Worm (Caenorhabditis elegans): ENCODE results near the gene mig-32.

The mig-32 gene

DNA sequence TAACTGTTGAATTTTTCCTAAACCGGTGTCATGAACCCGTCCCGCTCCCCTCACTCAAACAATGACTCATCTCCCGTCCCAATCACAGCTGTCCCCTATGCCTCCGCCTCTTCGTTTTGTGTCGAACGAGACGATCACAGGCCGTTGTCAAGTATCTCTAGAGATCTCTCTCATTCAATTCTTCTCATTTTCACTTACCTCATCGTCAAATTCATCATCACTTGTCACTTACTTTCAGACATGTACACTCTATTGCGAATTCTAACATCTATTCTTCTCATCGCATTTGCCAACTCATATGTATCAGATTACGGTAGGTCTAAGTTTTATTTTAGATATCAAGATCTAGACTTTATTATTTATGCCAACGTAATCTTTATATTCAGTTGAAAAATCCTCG lies 34.5 kb downstream of the mig-32 start, which contains the start of gene K08E4.3:
Gene K08E4.3, plus strand, starts transcription at position 235 of the 400 bp plus-strand sequence.
- TF ChIP-seq Y55F3AM.14 (GFP tag; optimal IDR thresholded peaks at IDR 0.05) (no peak), nhr-129 (tag; optimal IDR thresholded peaks at IDR 0.05) (peak; percentile 30), ztf-1 (GFP tag; conservative IDR thresholded peaks at IDR 0.05) (no peak)

DNA sequence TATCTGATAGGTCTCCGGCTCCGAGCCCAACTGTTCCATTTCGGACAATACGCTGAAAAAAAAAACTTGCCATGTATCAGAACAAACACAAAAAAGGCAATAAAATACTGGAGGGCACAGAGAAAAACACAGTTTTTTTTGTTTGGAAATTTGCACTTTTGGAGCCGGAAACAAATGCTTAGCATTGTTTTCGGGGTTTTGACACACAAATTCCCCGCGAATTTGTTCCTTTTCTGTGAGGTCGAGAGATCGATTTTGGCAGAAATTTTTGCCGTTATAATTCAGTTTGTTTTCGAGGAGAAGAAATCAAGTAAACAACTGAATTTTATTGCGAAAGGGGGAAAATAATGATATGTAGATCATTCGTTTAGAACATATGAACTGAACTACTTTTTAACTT lies 35.4 kb downstream of the mig-32 start, which contains the start of gene K08E4.2:
Gene K08E4.2, minus strand, starts transcription at position 54 of the 400 bp plus-strand sequence.
- no peak for TF ChIP-seq mbf-1 (tag; optimal IDR thresholded peaks at IDR 0.05)
- TF ChIP-seq F13H6.1 (tag; optimal IDR thresholded peaks at IDR 0.05), result no peak
- no peak for TF ChIP-seq nhr-6 (tag; optimal IDR thresholded peaks at IDR 0.05)
- no peak for TF ChIP-seq fos-1 (tag; optimal IDR thresholded peaks at IDR 0.05)
- no peak for TF ChIP-seq ceh-16 (tag; optimal IDR thresholded peaks at IDR 0.05)
- TF ChIP-seq alr-1 (tag; optimal IDR thresholded peaks at IDR 0.05), result no peak
- no peak for TF ChIP-seq lin-13 (GFP tag; optimal IDR thresholded peaks at IDR 0.05)
- TF ChIP-seq lin-39 (tag; optimal IDR thresholded peaks at IDR 0.05), result no peak
- TF ChIP-seq ceh-82 (tag; optimal IDR thresholded peaks at IDR 0.05), result no peak
- TF ChIP-seq aly-2 (tag; optimal IDR thresholded peaks at IDR 0.05), result no peak
- TF ChIP-seq nhr-12 (tag; optimal IDR thresholded peaks at IDR 0.05), result no peak
- TF ChIP-seq sma-9 (GFP tag; optimal IDR thresholded peaks at IDR 0.05), result no peak
- TF ChIP-seq sma-9 (tag; optimal IDR thresholded peaks at IDR 0.05), result no peak
- no peak for TF ChIP-seq nhr-25 (tag; optimal IDR thresholded peaks at IDR 0.05)
- TF ChIP-seq unc-39 (tag; optimal IDR thresholded peaks at IDR 0.05), result no peak
- TF ChIP-seq nhr-11 (tag; optimal IDR thresholded peaks at IDR 0.05), result no peak
- TF ChIP-seq sma-3 (GFP tag; optimal IDR thresholded peaks at IDR 0.05), result no peak
- no peak for TF ChIP-seq ztf-11 (tag; optimal IDR thresholded peaks at IDR 0.05)
- TF ChIP-seq elt-3 (tag; optimal IDR thresholded peaks at IDR 0.05), result no peak
- TF ChIP-seq R02D3.7 (tag; optimal IDR thresholded peaks at IDR 0.05), result no peak

DNA sequence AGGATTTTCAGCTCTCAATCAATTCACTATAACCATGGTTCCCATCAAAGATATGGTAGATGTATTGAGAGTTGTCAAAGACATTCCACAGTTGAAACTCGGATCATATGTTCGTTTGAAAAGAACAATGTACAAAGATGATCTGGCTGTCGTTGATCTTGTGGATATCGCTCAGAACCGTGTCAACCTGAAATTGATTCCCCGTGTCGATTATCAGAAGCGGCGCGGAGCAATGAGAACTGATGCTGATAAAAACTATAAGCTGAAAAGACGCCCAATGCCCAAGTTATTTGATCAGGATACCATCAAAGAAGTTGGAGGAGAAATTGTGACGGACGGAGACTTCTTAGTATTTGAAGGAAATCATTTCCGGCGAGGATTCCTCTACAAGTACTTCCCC lies 39.6 kb downstream of the mig-32 start:
- no peak for TF ChIP-seq fos-1 (tag; optimal IDR thresholded peaks at IDR 0.05)

DNA sequence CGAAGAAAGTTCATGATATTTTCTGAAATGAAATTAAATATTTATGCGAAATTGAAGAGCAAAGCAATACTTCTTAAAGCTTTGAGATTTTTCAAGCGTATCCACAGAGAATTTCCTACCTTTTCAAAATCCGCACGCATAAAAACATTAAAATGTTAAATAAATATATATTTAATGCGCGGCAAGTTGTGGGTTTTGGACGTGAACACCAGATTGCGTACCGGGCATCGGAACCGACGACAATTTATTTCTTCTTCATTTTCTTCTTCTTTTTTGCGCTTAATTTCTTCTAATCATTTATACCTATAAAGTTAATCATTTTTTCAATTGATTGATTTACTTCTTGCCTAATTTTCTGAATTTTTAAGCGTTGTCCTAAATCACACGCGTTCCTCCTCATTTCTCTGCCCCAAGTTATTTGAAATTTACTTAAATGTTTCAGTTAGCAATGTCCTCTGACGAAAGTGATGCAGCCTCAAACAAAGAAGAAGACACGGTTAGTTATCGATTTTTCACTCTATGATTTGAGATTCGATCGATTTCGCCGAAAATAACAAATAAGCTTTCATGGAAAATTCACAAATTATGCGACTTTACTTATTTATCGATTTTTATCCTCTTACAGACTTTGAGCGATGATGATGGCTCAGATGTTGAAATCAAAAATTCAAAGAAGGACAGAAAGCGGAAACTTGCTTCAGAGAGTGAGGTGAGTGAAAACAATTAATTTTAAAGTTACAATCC lies 40.8 kb downstream of the mig-32 start, which contains the start of the genes bre-5 and spt-5:
Gene bre-5, minus strand, starts transcription at position 167 of the 744 bp plus-strand sequence.
Gene spt-5, plus strand, starts transcription at position 443 of the 744 bp plus-strand sequence.
- TF ChIP-seq alr-1 (tag; optimal IDR thresholded peaks at IDR 0.05) (no peak), aly-2 (tag; optimal IDR thresholded peaks at IDR 0.05) (no peak), C34F6.9 (tag; optimal IDR thresholded peaks at IDR 0.05) (no peak), lin-13 (GFP tag; optimal IDR thresholded peaks at IDR 0.05) (no peak), gmeb-1 (tag; optimal IDR thresholded peaks at IDR 0.05) (peak; percentile 17), lsy-2 (tag; optimal IDR thresholded peaks at IDR 0.05) (peak in 1 of 2 experiments; percentile 61), R02D3.7 (tag; optimal IDR thresholded peaks at IDR 0.05) (no peak), ztf-1 (GFP tag; conservative IDR thresholded peaks at IDR 0.05) (no peak), nhr-129 (tag; optimal IDR thresholded peaks at IDR 0.05) (peak; percentile 7)

DNA sequence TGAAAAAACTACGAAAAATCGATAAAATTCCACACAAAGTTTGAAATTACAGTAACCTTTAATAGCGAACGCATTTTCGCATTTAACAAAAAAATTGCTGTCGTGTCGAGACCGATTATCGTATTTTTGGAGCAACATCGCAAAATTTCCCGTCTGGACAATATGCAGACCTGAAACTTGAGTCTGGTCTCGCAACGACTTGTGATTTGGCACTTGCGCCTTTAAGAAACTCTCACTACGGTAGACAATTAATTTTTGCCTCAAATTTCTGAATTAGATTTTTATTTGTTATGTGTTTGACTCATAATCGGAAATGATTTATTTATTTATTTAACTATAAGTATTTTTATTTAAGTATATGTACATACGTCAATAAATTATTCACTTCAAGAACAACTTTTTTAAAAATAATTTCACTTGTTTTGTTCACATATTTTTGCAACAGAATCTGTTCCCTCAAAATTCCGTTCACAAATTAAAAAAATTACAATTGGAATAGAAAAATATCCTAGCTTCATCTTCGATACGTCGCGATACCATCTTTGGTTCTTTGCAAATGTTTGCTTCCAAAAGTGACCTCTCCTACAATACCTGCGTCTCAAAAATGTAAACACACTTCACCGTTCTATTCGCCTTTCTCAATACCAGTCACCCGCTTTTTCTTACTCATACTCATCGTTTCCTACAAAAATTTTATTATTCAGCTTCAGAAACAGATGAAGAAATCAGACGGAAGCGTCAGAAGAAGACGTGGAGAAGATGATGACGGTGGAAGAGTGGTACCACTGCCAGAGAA lies 44.3 kb downstream of the mig-32 start, which contains the start of gene T12G3.4:
Gene T12G3.4, plus strand, starts transcription at position 705 of the 796 bp plus-strand sequence.
- no peak for TF ChIP-seq peb-1 (tag; optimal IDR thresholded peaks at IDR 0.05)
- peak; percentile 2 for TF ChIP-seq nhr-129 (tag; optimal IDR thresholded peaks at IDR 0.05)
- peak; percentile 1 for TF ChIP-seq fos-1 (tag; optimal IDR thresholded peaks at IDR 0.05)

DNA sequence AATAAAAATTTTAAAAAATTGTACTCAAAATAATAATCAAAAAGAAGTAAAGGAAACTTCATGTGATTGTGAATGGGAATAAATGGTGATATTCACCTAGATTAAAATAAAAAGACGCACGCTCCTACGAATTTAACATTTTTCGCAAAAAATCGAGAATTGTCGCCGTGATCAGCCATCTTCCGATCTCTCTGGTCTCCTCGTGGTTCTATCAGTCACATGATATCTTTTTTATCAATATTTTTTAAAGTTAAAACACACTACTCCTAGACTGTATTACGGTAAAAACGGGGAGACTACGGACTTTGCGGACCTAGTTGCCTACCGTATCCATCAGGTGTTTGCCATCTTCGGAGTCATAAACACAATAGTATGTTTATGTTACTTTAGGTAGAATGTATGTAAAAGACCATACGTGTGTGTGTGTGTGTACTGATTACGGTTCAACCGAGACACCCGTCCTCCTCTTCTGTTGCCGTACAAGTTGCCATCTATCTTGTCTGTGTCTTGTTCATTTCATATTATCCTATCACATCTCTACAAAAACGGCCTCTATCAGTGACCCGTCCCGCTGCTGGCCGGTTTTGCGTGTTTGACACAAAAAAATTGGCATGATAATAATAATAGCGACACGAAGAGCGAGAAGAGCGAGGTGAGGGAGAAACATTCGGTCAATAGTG lies 45.3 kb downstream of the mig-32 start, which contains the start of gene T12G3.2:
Gene T12G3.2, minus strand, starts transcription at position 444 of the 680 bp plus-strand sequence.
- TF ChIP-seq nhr-10 (tag; optimal IDR thresholded peaks at IDR 0.05) (no peak), nhr-6 (tag; optimal IDR thresholded peaks at IDR 0.05) (no peak), ztf-11 (tag; optimal IDR thresholded peaks at IDR 0.05) (no peak), elt-1 (tag; optimal IDR thresholded peaks at IDR 0.05) (no peak), R02D3.7 (tag; optimal IDR thresholded peaks at IDR 0.05) (no peak), peb-1 (tag; optimal IDR thresholded peaks at IDR 0.05) (no peak), aly-2 (tag; optimal IDR thresholded peaks at IDR 0.05) (no peak), nhr-11 (tag; optimal IDR thresholded peaks at IDR 0.05) (no peak), unc-55 (GFP tag; optimal IDR thresholded peaks at IDR 0.05) (no peak), ztf-1 (GFP tag; conservative IDR thresholded peaks at IDR 0.05) (no peak), Y55F3AM.14 (GFP tag; optimal IDR thresholded peaks at IDR 0.05) (no peak), sma-9 (GFP tag; optimal IDR thresholded peaks at IDR 0.05) (peak; percentile 49), sma-9 (tag; optimal IDR thresholded peaks at IDR 0.05) (no peak), alr-1 (tag; optimal IDR thresholded peaks at IDR 0.05) (no peak), nhr-237 (tag; optimal IDR thresholded peaks at IDR 0.05) (no peak), skn-1 (tag; optimal IDR thresholded peaks at IDR 0.05) (no peak), crh-2 (tag; optimal IDR thresholded peaks at IDR 0.05) (no peak), blmp-1 (tag; optimal IDR thresholded peaks at IDR 0.05; ENCODE audit: insufficient read depth) (no peak), ceh-16 (tag; optimal IDR thresholded peaks at IDR 0.05) (no peak), nhr-23 (tag; optimal IDR thresholded peaks at IDR 0.05) (no peak), lsy-2 (tag; optimal IDR thresholded peaks at IDR 0.05) (peak in 1 of 2 experiments; percentile 16), mab-5 (tag; optimal IDR thresholded peaks at IDR 0.05) (no peak), snpc-4 (tag; optimal IDR thresholded peaks at IDR 0.05) (no peak), mbf-1 (tag; optimal IDR thresholded peaks at IDR 0.05) (no peak)

Data from whole organism, L2 larva.